Worm (Caenorhabditis elegans): ENCODE results near the gene dph-7.

The dph-7 gene

DNA sequence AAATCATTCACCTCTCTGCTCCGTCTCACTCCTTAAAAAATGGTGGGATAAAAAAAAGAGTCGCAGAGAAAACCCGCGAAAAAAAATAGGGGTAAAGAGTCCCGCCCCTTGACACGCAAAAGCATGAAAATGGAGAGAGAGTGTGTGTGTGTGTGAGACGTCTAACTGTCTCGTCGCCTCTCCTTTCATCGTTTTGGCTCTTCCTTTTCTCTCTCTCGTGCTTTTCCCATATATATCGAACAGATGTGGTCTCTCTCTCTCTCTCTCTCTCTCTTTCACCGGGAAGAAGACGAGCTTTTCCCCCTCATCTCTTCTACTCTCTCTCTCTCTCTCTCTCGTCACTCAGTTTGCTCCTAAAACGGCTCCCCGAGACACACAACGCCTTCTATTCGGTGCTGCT lies 39.1 kb upstream of the dph-7 start (continued):
- TF ChIP-seq ama-1 (optimal IDR thresholded peaks at IDR 0.05) (no peak), pax-3 (tag; optimal IDR thresholded peaks at IDR 0.05) (peak; percentile 57), tlp-1 (tag; optimal IDR thresholded peaks at IDR 0.05) (no peak), nhr-237 (tag; optimal IDR thresholded peaks at IDR 0.05) (no peak), efl-1 (optimal IDR thresholded peaks at IDR 0.05) (peak; percentile 67 to 80), efl-1 (GFP tag; optimal IDR thresholded peaks at IDR 0.05 in 1 of 2) (peak; percentile 17 to 82), hpl-2 (GFP tag; optimal IDR thresholded peaks at IDR 0.05) (no peak), aly-2 (tag; optimal IDR thresholded peaks at IDR 0.05) (no peak), mab-9 (GFP tag; IDR thresholded peaks at IDR 0.05) (peak; percentile 65), blmp-1 (tag; optimal IDR thresholded peaks at IDR 0.05) (no peak), unc-130 (tag; optimal IDR thresholded peaks at IDR 0.05) (no peak), unc-98 (GFP tag; IDR thresholded peaks at IDR 0.05) (no peak), pag-3 (tag; optimal IDR thresholded peaks at IDR 0.05; ENCODE audit: borderline replicate concordance, insufficient read depth) (no peak), sptf-1 (tag; optimal IDR thresholded peaks at IDR 0.05) (no peak), lin-35 (GFP tag; optimal IDR thresholded peaks at IDR 0.05) (peak in 1 of 2 experiments; percentile 74), ceh-82 (tag; optimal IDR thresholded peaks at IDR 0.05) (peak; percentile 19 to 72 (median 68)), zag-1 (tag; optimal IDR thresholded peaks at IDR 0.05) (peak; percentile 3), swsn-7 (tag; optimal IDR thresholded peaks at IDR 0.05) (peak; percentile 84), nhr-12 (tag; optimal IDR thresholded peaks at IDR 0.05) (no peak), fos-1 (tag; optimal IDR thresholded peaks at IDR 0.05) (peak; percentile 65), unc-30 (tag; optimal IDR thresholded peaks at IDR 0.05) (no peak), lsy-2 (tag; optimal IDR thresholded peaks at IDR 0.05) (peak; percentile 51 to 75), snpc-4 (tag; optimal IDR thresholded peaks at IDR 0.05) (peak; percentile 20), zip-4 (GFP tag; optimal IDR thresholded peaks at IDR 0.05) (no peak), grh-1 (GFP tag; IDR thresholded peaks at IDR 0.05) (no peak), mdl-1 (tag; optimal IDR thresholded peaks at IDR 0.05) (peak in 1 of 2 experiments; percentile 47), lin-14 (GFP tag; optimal IDR thresholded peaks at IDR 0.05) (peak; percentile 95), dpl-1 (GFP tag; optimal IDR thresholded peaks at IDR 0.05) (peak; percentile 31 to 45 (median 37)), F16B12.6 (tag; optimal IDR thresholded peaks at IDR 0.05) (no peak), nhr-71 (tag; optimal IDR thresholded peaks at IDR 0.05) (peak; percentile 89), xbp-1 (tag; optimal IDR thresholded peaks at IDR 0.05) (peak; percentile 55), fkh-10 (GFP tag; optimal IDR thresholded peaks at IDR 0.05) (peak; percentile 88), ceh-88 (GFP tag; IDR thresholded peaks at IDR 0.05) (no peak), unc-62 (GFP tag; optimal IDR thresholded peaks at IDR 0.05) (no peak), lin-15B (tag; optimal IDR thresholded peaks at IDR 0.05) (no peak), vab-15 (tag; optimal IDR thresholded peaks at IDR 0.05) (no peak), rnt-1 (tag; optimal IDR thresholded peaks at IDR 0.05) (peak; percentile 37), isw-1 (GFP tag; IDR thresholded peaks at IDR 0.05) (peak; percentile 61), C04F5.9 (tag; optimal IDR thresholded peaks at IDR 0.05) (no peak), nhr-20 (tag; optimal IDR thresholded peaks at IDR 0.05) (peak; percentile 44), irx-1 (tag; optimal IDR thresholded peaks at IDR 0.05) (peak; percentile 52), sup-37 (GFP tag; optimal IDR thresholded peaks at IDR 0.05) (no peak), lin-13 (GFP tag; optimal IDR thresholded peaks at IDR 0.05) (peak; percentile 66), nhr-47 (tag; optimal IDR thresholded peaks at IDR 0.05) (peak; percentile 85), Y116A8C.19 (tag; optimal IDR thresholded peaks at IDR 0.05; ENCODE audit: borderline replicate concordance) (no peak), elt-2 (tag; optimal IDR thresholded peaks at IDR 0.05) (no peak), elt-3 (tag; optimal IDR thresholded peaks at IDR 0.05) (no peak), jun-1 (tag; optimal IDR thresholded peaks at IDR 0.05) (peak; percentile 46), mep-1 (tag; optimal IDR thresholded peaks at IDR 0.05) (peak; percentile 5), hlh-4 (tag; optimal IDR thresholded peaks at IDR 0.05) (no peak), ets-5 (GFP tag; IDR thresholded peaks at IDR 0.05) (no peak), C34B4.2 (tag; optimal IDR thresholded peaks at IDR 0.05) (no peak)

Measured in whole organism, L1 larva.